Fruit fly (Drosophila melanogaster) whole organism, embryonic: Measurements from ENCODE around the gene CG4218.

Source experiments
- Blimp-1 ChIP-seq: fragments of 200-800 bp; sonication (Bioruptor generic); optimal IDR thresholded peaks from 3 replicates; lab custom pipeline; 2018; ENCODE audit warnings: missing biosample characterization, missing genetic modification characterization, mild to moderate bottlenecking, moderate library complexity, missing genetic modification reagents
- CG10979 ChIP-seq: fragments of 200-800 bp; sonication (Bioruptor generic); optimal IDR thresholded peaks from 2 replicates; lab custom pipeline; 2018; ENCODE audit warnings: missing biosample characterization, mild to moderate bottlenecking, missing genetic modification characterization, moderate library complexity
- CG11504 ChIP-seq: fragments of 200-800 bp; sonication (Bioruptor generic); optimal IDR thresholded peaks from 3 replicates; lab custom pipeline; 2019; ENCODE audit warnings: missing biosample characterization, mild to moderate bottlenecking, missing genetic modification characterization, moderate library complexity
- CG11723 ChIP-seq: fragments of 200-800 bp; sonication (Bioruptor generic); optimal IDR thresholded peaks from 2 replicates; lab custom pipeline; 2017; ENCODE audit warnings: missing biosample characterization, mild to moderate bottlenecking, missing genetic modification characterization
- CG13775 ChIP-seq: fragments of 200-800 bp; sonication (Bioruptor generic); optimal IDR thresholded peaks from 3 replicates; lab custom pipeline; 2017; ENCODE audit warnings: missing biosample characterization, mild to moderate bottlenecking, missing genetic modification characterization
- CG15269 ChIP-seq: fragments of 200-800 bp; sonication (Bioruptor generic); optimal IDR thresholded peaks from 2 replicates; lab custom pipeline; 2018; ENCODE audit warnings: missing biosample characterization, mild to moderate bottlenecking, missing genetic modification characterization, moderate library complexity
- CG16779 ChIP-seq: fragments of 200-800 bp; sonication (Bioruptor generic); IDR thresholded peaks from 2 replicates; pipeline ENCODE4 v1.3.6; 2022; ENCODE audit warnings: missing biosample characterization, missing genetic modification characterization
- CG16863 ChIP-seq: fragments of 200-800 bp; sonication (Bioruptor generic); optimal IDR thresholded peaks from 3 replicates; lab custom pipeline; 2016; ENCODE audit warnings: missing biosample characterization, missing genetic modification characterization
- CG17361 ChIP-seq: fragments of 200-800 bp; sonication (Bioruptor generic); IDR thresholded peaks from 3 replicates; pipeline ENCODE4 v1.3.6; 2022; ENCODE audit warnings: missing biosample characterization, missing genetic modification characterization
- CG17829 ChIP-seq: fragments of 200-800 bp; optimal IDR thresholded peaks from 2 replicates; lab custom pipeline; 2019; ENCODE audit warnings: missing biosample characterization, mild to moderate bottlenecking, missing genetic modification characterization, moderate library complexity
- CG2875 ChIP-seq: fragments of 200-800 bp; sonication (Bioruptor generic); optimal IDR thresholded peaks from 2 replicates; lab custom pipeline; 2017; ENCODE audit warnings: missing biosample characterization, mild to moderate bottlenecking, missing genetic modification characterization, missing genetic modification reagents
- CG31365 ChIP-seq: fragments of 200-800 bp; sonication (Bioruptor generic); optimal IDR thresholded peaks from 2 replicates; lab custom pipeline; 2018; ENCODE audit warnings: missing biosample characterization, mild to moderate bottlenecking, missing genetic modification characterization
- CG32772 ChIP-seq: fragments of 200-800 bp; sonication (Bioruptor generic); IDR thresholded peaks from 2 replicates; pipeline ENCODE4 v1.3.6; 2022; ENCODE audit warnings: missing biosample characterization, missing genetic modification characterization
- CG33213 ChIP-seq: fragments of 200-800 bp; sonication (Bioruptor generic); optimal IDR thresholded peaks from 3 replicates; lab custom pipeline; 2016; ENCODE audit warnings: missing biosample characterization, missing genetic modification characterization
- CG34224 ChIP-seq: fragments of 200-800 bp; sonication (Bioruptor generic); IDR thresholded peaks from 3 replicates; pipeline ENCODE4 v1.3.6; 2022; ENCODE audit warnings: missing biosample characterization, missing genetic modification characterization; ENCODE audit not compliant: partially characterized antibody
- CG7556 ChIP-seq: fragments of 200-800 bp; sonication (Bioruptor generic); optimal IDR thresholded peaks from 2 replicates; lab custom pipeline; 2017; ENCODE audit warnings: missing biosample characterization, mild to moderate bottlenecking, missing genetic modification characterization
- CG9609 ChIP-seq: fragments of 200-800 bp; sonication (Bioruptor generic); optimal IDR thresholded peaks from 3 replicates; lab custom pipeline; 2016; ENCODE audit warnings: missing biosample characterization, missing genetic modification characterization
- D ChIP-seq, 2 experiments: fragments of 200-800 bp in 1 of 2; fragments of >200 bp in 1 of 2; sonication (Bioruptor generic) in 1 of 2; optimal IDR thresholded peaks; 2 replicates in 1 of 2; 3 replicates in 1 of 2; lab custom pipeline; 2017; ENCODE audit warnings: mild to moderate bottlenecking in 1 of 2, missing biosample characterization in 1 of 2, missing genetic modification characterization in 1 of 2, missing genetic modification reagents in 1 of 2
- D19A ChIP-seq: fragments of 200-800 bp; optimal IDR thresholded peaks from 3 replicates; lab custom pipeline; 2019; ENCODE audit warnings: missing biosample characterization, mild to moderate bottlenecking, missing genetic modification characterization, moderate library complexity
- H15 ChIP-seq: fragments of 200-800 bp; sonication (Bioruptor generic); IDR thresholded peaks from 3 replicates; pipeline ENCODE4 v1.3.6; 2022; ENCODE audit warnings: missing biosample characterization, missing genetic modification characterization
- Ravus ChIP-seq: fragments of 200-800 bp; sonication (Bioruptor generic); IDR thresholded peaks from 2 replicates; pipeline ENCODE4 v1.3.6; 2022; ENCODE audit warnings: missing biosample characterization, missing genetic modification characterization
- Sin3A ChIP-seq: fragments of >200 bp; optimal IDR thresholded peaks from 2 replicates; lab custom pipeline; 2018
- Xrp1 ChIP-seq: fragments of 200-800 bp; sonication (Bioruptor generic); IDR thresholded peaks from 2 replicates; pipeline ENCODE4 v1.3.6; 2022; ENCODE audit warnings: missing biosample characterization, missing genetic modification characterization
- ac ChIP-seq: fragments of 200-800 bp; sonication (Bioruptor generic); optimal IDR thresholded peaks from 3 replicates; lab custom pipeline; 2017; ENCODE audit warnings: missing biosample characterization, mild to moderate bottlenecking, missing genetic modification characterization
- aop ChIP-seq: fragments of 200-800 bp; sonication (Bioruptor generic); IDR thresholded peaks from 2 replicates; pipeline ENCODE4 v1.3.6; 2022; ENCODE audit warnings: missing biosample characterization, missing genetic modification characterization
- br ChIP-seq: fragments of >200 bp; optimal IDR thresholded peaks from 2 replicates; lab custom pipeline; 2017
- dpn ChIP-seq, 2 experiments: fragments of 200-800 bp; sonication (Bioruptor generic); optimal IDR thresholded peaks; 3 replicates each; lab custom pipeline; 2016; ENCODE audit warnings: missing biosample characterization in 2 of 2, missing genetic modification characterization in 2 of 2
- gce ChIP-seq: fragments of 200-800 bp; sonication (Bioruptor generic); IDR thresholded peaks from 3 replicates; pipeline ENCODE4 v1.3.6; 2022; ENCODE audit warnings: missing biosample characterization, missing genetic modification characterization
- gem ChIP-seq: fragments of 200-800 bp; sonication (Bioruptor generic); optimal IDR thresholded peaks from 2 replicates; lab custom pipeline; 2019; ENCODE audit warnings: missing biosample characterization, mild to moderate bottlenecking, missing genetic modification characterization, moderate library complexity
- gro ChIP-seq: fragments of 200-800 bp; sonication (Bioruptor generic); optimal IDR thresholded peaks from 2 replicates; lab custom pipeline; 2016; ENCODE audit warnings: missing biosample characterization, missing genetic modification characterization
- ind ChIP-seq: fragments of 200-800 bp; sonication (Bioruptor generic); optimal IDR thresholded peaks from 3 replicates; lab custom pipeline; 2016; ENCODE audit warnings: missing biosample characterization, missing genetic modification characterization
- lola ChIP-seq, 3 experiments: fragments of >200 bp in 2 of 3; fragments of 200-800 bp in 1 of 3; sonication (Bioruptor generic) in 1 of 3; optimal IDR thresholded peaks; 2 replicates each; lab custom pipeline; 2017 to 2019; ENCODE audit warnings: missing biosample characterization in 3 of 3, missing genetic modification characterization in 3 of 3, mild to moderate bottlenecking in 1 of 3, moderate library complexity in 1 of 3
- nerfin-1 ChIP-seq: fragments of 200-800 bp; sonication (Bioruptor generic); optimal IDR thresholded peaks from 3 replicates; lab custom pipeline; 2019; ENCODE audit warnings: missing biosample characterization, mild to moderate bottlenecking, missing genetic modification characterization, moderate library complexity
- nerfin-2 ChIP-seq: fragments of 200-800 bp; sonication (Bioruptor generic); IDR thresholded peaks from 2 replicates; pipeline ENCODE4 v1.3.6; 2022; ENCODE audit warnings: missing biosample characterization, missing genetic modification characterization; ENCODE audit not compliant: partially characterized antibody
- peb ChIP-seq: fragments of 200-800 bp; sonication (Bioruptor generic); IDR thresholded peaks from 2 replicates; pipeline ENCODE4 v1.3.6; 2022; ENCODE audit warnings: missing biosample characterization, missing genetic modification characterization
- phol ChIP-seq: fragments of 200-800 bp; sonication (Bioruptor generic); optimal IDR thresholded peaks from 3 replicates; lab custom pipeline; 2018; ENCODE audit warnings: missing biosample characterization, mild to moderate bottlenecking, missing genetic modification characterization, moderate library complexity
- prd ChIP-seq, 3 experiments: fragments of >200 bp in 2 of 3; fragments of 200-800 bp in 1 of 3; sonication (Bioruptor generic) in 1 of 3; optimal IDR thresholded peaks in 2 of 3; IDR thresholded peaks in 1 of 3; 2 replicates in 2 of 3; 3 replicates in 1 of 3; pipeline versions ENCODE4 v1.3.6 to Lab custom; 2017 to 2022; ENCODE audit warnings: missing biosample characterization in 1 of 3, missing genetic modification characterization in 1 of 3
- run ChIP-seq: fragments of 200-800 bp; sonication (Bioruptor generic); optimal IDR thresholded peaks from 3 replicates; lab custom pipeline; 2018; ENCODE audit warnings: missing biosample characterization, mild to moderate bottlenecking, missing genetic modification characterization
- slou ChIP-seq: fragments of 200-800 bp; sonication (Bioruptor generic); optimal IDR thresholded peaks from 3 replicates; lab custom pipeline; 2016; ENCODE audit warnings: missing biosample characterization, missing genetic modification characterization
- zf30C ChIP-seq: fragments of 200-800 bp; sonication (Bioruptor generic); optimal IDR thresholded peaks from 3 replicates; lab custom pipeline; 2018; ENCODE audit warnings: missing biosample characterization, mild to moderate bottlenecking, missing genetic modification characterization

The CG4218 gene

DNA sequence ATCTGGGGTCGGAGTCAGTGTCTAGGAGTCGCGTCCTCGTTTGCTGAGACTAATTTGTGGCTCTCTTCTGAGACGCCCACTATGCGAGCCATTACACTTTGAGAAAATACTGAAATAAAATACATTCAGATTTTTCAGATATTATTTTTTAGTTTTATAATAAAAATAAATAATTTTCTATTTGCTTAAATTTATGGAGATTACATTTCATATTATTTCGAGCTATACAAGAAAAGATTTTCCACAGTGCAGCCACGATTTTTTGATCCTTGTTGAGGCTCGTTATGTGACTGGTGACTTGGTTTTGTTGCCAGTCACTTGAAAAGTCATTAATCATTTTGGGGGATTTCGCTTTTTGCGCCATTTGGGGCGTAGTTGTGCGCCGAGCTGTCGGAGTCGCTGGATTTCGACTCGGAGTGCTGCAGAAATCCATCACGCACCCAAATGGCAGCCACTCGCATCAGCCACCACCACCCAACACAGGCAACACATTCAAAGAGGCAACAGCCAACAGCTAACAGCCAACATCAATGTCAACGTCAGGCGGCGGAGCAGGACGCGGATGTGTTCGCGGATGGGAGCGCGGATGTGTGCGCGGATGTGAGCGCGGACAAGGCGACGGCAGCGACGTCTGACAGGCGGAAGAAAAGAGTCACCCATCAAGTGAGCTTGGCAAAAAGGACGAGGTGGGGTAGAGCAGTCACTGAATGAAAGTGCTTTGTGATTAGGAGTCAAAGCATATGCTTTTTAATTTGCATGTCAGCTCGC is 38.0 kb upstream of the CG4218 start (continued):
- no peak for TF ChIP-seq CG16863 (GFP tag; lab: Kevin White, UChicago)
- TF ChIP-seq nerfin-2 = no peak
- no peak for TF ChIP-seq H15 (GFP tag; lab: Robert Waterston, UW)
- no peak for TF ChIP-seq CG2875 (GFP tag; lab: Kevin White, UChicago)
- TF ChIP-seq D19A (tag; lab: Kevin White, UChicago) = peak; percentile 37
- no peak for TF ChIP-seq CG34224 (GFP tag; lab: Robert Waterston, UW)
- TF ChIP-seq Xrp1 = peak; percentile 45; the same call in 1 of the 2 replicates
- 0 out of 2 replicates have a peak, but pooled peaks have one; percentile 14 for TF ChIP-seq CG32772
- no peak for TF ChIP-seq ac
- TF ChIP-seq CG9609 (GFP tag; lab: Kevin White, UChicago) = no peak
- TF ChIP-seq br (lab: Kevin White, UChicago) = no peak
- TF ChIP-seq CG17829 = peak; percentile 1
- TF ChIP-seq aop (GFP tag; lab: Robert Waterston, UW) = no peak
- no peak for TF ChIP-seq CG16779 (GFP tag; lab: Robert Waterston, UW)
- 0 out of 3 replicates have a peak, but pooled peaks have one; percentile 32 for TF ChIP-seq CG17361 (GFP tag; lab: Robert Waterston, UW)
- TF ChIP-seq run (tag; lab: Kevin White, UChicago) = no peak
- TF ChIP-seq slou (GFP tag; lab: Kevin White, UChicago) = peak; percentile 10
- peak; percentile 35 for TF ChIP-seq Blimp-1 (GFP tag; lab: Kevin White, UChicago)
- peak; percentile 55 for TF ChIP-seq zf30C (GFP tag; lab: Kevin White, UChicago)
- no peak for TF ChIP-seq gce
- TF ChIP-seq CG11723 = no peak
- TF ChIP-seq gem (tag; lab: Kevin White, UChicago) = peak; percentile 66
- TF ChIP-seq nerfin-1 (tag; lab: Kevin White, UChicago) = no peak
- no peak for TF ChIP-seq ind (GFP tag; lab: Kevin White, UChicago)
- TF ChIP-seq CG15269 = peak; percentile 25
- no peak for TF ChIP-seq CG31365 (tag; lab: Kevin White, UChicago)
- peak; percentile 52 for TF ChIP-seq CG11504 (tag; lab: Kevin White, UChicago)
- peak in 1 of 3 experiments; percentile 27 for TF ChIP-seq lola (GFP tag; optimal IDR thresholded peaks at IDR 0.05; lab: Kevin White, UChicago)
- peak in 1 of 2 experiments; percentile 5 for TF ChIP-seq dpn (GFP tag; optimal IDR thresholded peaks at IDR 0.05; lab: Kevin White, UChicago)
- TF ChIP-seq CG7556 (GFP tag; lab: Kevin White, UChicago) = peak; percentile 51
- TF ChIP-seq Ravus = no peak
- no peak for TF ChIP-seq D (optimal IDR thresholded peaks at IDR 0.05; lab: Kevin White, UChicago)
- TF ChIP-seq D (GFP tag; optimal IDR thresholded peaks at IDR 0.05; lab: Kevin White, UChicago) = peak; percentile 6
- TF ChIP-seq phol (tag; lab: Kevin White, UChicago) = peak; percentile 21
- peak; percentile 97 for TF ChIP-seq CG13775 (GFP tag; lab: Kevin White, UChicago)
- TF ChIP-seq Sin3A (lab: Kevin White, UChicago) = no peak
- peak; percentile 42 for TF ChIP-seq CG10979 (tag; lab: Kevin White, UChicago)
- TF ChIP-seq prd (optimal IDR thresholded peaks at IDR 0.05; lab: Kevin White, UChicago) = no peak
- peak; percentile 47; the same call in 2 of the 3 replicates for TF ChIP-seq prd (GFP tag; IDR thresholded peaks at IDR 0.05; lab: Robert Waterston, UW)
- TF ChIP-seq peb (GFP tag; lab: Robert Waterston, UW) = no peak
- TF ChIP-seq CG33213 (GFP tag; lab: Kevin White, UChicago) = no peak
- no peak for TF ChIP-seq gro
